Worm (Caenorhabditis elegans) whole organism, early embryonic: Measurements from ENCODE around the gene C56G2.22.

Experiments
- aly-1 ChIP-seq: sonication (generic microtip); optimal IDR thresholded peaks from 2 replicates; lab custom pipeline; 2016; ENCODE audit warnings: missing genetic modification characterization, missing compliant biosample characterization
- ama-1 ChIP-seq: fragments of 150-350 bp; optimal IDR thresholded peaks from 2 replicates; lab custom pipeline; 2014
- ceh-13 ChIP-seq: fragments of 200-800 bp; sonication (Bioruptor generic); optimal IDR thresholded peaks from 2 replicates; lab custom pipeline; 2018; ENCODE audit warnings: mild to moderate bottlenecking, missing genetic modification characterization, missing compliant biosample characterization
- ceh-36 ChIP-seq: sonication (generic microtip); optimal IDR thresholded peaks from 2 replicates; lab custom pipeline; 2016; ENCODE audit warnings: missing genetic modification characterization, inconsistent platforms, missing compliant biosample characterization
- ets-7 ChIP-seq: sonication (generic microtip); optimal IDR thresholded peaks from 2 replicates; lab custom pipeline; 2016; ENCODE audit warnings: missing genotype, missing genetic modification characterization, missing compliant biosample characterization
- flt-1 ChIP-seq: fragments of 200-800 bp; sonication (Bioruptor generic); IDR thresholded peaks from 2 replicates; pipeline ENCODE4 v1.3.6; 2022; ENCODE audit warnings: missing genetic modification characterization, missing compliant biosample characterization
- hmbx-1 ChIP-seq: sonication (generic microtip); optimal IDR thresholded peaks from 2 replicates; lab custom pipeline; 2016; ENCODE audit warnings: mild to moderate bottlenecking, missing genetic modification characterization, missing compliant biosample characterization
- hmg-4 ChIP-seq: fragments of 200-800 bp; sonication (Bioruptor generic); optimal IDR thresholded peaks from 2 replicates; lab custom pipeline; 2018; ENCODE audit warnings: mild to moderate bottlenecking, missing genetic modification characterization, missing compliant biosample characterization
- hnd-1 ChIP-seq: sonication (generic microtip); optimal IDR thresholded peaks from 2 replicates; lab custom pipeline; 2016; ENCODE audit warnings: missing genetic modification characterization, missing compliant biosample characterization
- sea-1 ChIP-seq: fragments of 200-800 bp; sonication (Bioruptor generic); conservative IDR thresholded peaks from 2 replicates; pipeline ENCODE4 v1.3.6; 2022; ENCODE audit warnings: missing genetic modification characterization, missing compliant biosample characterization
- tra-4 ChIP-seq: sonication (generic microtip); optimal IDR thresholded peaks from 2 replicates; lab custom pipeline; 2017; ENCODE audit warnings: missing genetic modification characterization, missing compliant biosample characterization

DNA sequence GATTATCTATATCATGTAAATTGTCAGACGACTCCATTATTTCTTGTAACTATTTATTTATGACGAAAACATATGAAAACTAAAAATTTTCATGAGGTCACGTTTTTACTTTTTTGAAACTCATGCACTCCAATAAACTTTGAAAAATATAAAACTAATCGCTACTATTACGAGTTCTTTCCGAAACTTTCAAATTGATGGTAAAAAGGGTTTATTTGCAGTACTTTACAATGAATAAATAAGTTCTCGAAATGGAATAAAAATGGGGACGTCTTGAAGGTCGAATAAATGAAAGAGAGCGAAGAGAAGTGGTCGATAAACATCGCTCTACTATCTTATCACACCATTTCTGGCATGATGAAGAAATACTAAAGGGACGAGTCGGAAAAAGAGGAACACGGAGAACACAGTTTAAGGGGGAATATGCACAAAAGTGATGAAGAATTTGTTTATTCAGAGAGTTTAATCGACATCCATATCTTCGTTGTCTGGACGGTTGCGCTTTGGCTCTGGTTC lies 6.3 kb upstream of the C56G2.22 start, which contains the start of gene let-767:
- TF ChIP-seq flt-1 (GFP tag; lab: Robert Waterston, UW) = no peak
- TF ChIP-seq ceh-36 (tag; lab: Kevin White, UChicago) = no peak
- TF ChIP-seq hmbx-1 (tag; lab: Kevin White, UChicago) = no peak
- TF ChIP-seq ama-1 = no peak
- no peak for TF ChIP-seq tra-4
- no peak for TF ChIP-seq ceh-13 (GFP tag; lab: Kevin White, UChicago)
- TF ChIP-seq ets-7 (tag; lab: Kevin White, UChicago) = no peak
- TF ChIP-seq hnd-1 (tag; lab: Kevin White, UChicago) = no peak
- no peak for TF ChIP-seq sea-1 (GFP tag; lab: Robert Waterston, UW)
- TF ChIP-seq aly-1 (tag; lab: Kevin White, UChicago) = no peak
- TF ChIP-seq hmg-4 (GFP tag; lab: Kevin White, UChicago) = no peak
